Worm (Caenorhabditis elegans) whole organism, late embryonic: ENCODE results near the gene C40A11.7.

ENCODE experiments used
- ceh-6 ChIP-seq: fragments of 200-800 bp; sonication (Bioruptor generic); optimal IDR thresholded peaks from 2 replicates; lab custom pipeline; 2018; ENCODE audit warnings: mild to moderate bottlenecking, missing genetic modification characterization, missing compliant biosample characterization
- hlh-6 ChIP-seq: sonication (generic microtip); optimal IDR thresholded peaks from 2 replicates; lab custom pipeline; 2016; ENCODE audit warnings: missing genotype, missing genetic modification characterization, missing compliant biosample characterization
- nhr-11 ChIP-seq: fragments of 150-350 bp; optimal IDR thresholded peaks from 2 replicates; lab custom pipeline; 2014; ENCODE audit warnings: missing biosample characterization, missing genetic modification characterization

DNA sequence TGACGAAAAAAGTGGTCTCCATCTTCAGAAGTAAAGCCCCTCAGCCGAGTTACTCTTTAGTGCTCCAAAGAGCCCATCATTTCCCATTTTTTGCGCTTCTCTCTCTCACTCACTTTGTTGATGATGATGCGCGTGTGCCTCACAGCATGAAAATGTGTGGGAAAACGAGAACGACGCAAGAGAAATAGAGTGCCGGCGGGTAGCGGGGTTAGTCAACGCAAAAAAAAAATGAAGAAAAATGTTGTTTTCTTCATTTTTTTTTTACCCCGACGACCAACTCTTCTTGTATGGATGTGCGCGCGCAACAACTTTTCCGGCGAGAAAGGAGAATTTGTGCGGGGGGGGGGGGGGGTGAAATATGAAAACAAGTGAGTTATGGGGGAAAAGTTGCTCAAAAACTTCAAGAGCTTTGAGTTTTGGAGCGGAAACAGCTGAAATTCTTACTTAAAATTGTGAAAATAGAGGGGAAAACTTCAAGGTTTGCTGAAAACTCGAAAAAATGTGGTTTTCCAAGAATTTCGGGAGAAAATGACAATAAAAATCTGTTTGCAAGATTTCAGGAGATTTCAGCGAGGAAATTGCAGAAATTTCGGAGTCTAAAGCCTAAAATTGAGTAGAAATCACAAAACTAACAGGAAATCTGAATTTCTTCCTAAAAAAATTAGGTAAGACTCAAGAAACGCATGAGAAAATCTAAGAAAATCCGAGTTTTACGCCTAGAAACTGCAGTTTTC, 47.3 kb upstream of the C40A11.7 start, which contains the start of gene C33C12.1:
- TF ChIP-seq hlh-6 (tag; lab: Kevin White, UChicago), result no peak
- no peak for TF ChIP-seq ceh-6 (GFP tag; lab: Kevin White, UChicago)
- TF ChIP-seq nhr-11 (tag; lab: Kevin White, UChicago), result no peak
